Fruit fly (Drosophila melanogaster): ENCODE data around the gene CG43783.

CG43783 gene

DNA sequence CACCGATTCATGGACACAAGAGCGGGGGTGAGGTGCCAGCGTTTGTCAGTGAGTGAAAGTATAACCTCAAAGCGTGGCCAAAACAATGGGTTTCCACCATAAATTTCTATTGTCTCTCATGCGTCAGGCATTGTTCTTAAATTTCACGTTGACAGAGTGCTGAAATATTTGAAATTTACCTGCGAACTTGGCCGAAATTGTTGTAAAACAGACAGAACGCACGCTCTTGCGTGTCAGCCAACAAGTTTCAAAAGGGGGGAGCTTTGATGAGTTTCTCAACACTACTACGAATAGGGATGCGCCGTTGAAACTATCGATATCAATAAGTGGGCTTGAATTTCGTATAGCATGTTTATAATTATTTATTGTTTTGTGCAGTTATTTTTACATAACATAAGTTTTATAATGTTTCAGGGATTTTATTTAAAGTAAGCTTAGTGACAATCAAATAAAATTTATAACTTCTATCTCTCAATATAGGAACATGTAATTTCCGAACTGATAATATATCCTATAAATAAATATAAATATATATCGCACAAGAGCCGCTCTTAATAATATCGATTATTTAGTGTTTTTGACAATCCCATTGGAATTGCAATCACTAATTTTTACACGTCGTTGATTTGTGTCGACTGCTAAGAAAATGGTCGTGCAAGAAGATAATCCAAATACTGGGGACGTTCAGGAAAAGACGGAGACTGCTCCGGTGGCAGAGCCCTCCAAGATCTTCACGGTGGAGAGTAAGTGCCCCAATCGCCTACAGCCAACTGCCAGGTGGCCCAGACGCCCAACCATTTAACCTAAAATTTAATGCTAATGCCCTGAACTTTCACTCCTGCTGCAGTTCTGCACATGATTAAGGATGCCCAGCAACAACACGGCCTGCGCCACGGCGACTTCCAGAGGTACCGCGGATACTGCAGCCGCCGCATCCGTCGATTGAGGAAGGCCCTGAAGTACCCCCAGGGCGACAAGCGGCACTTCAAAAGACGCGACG is 20.7 kb upstream of the CG43783 start, which contains the start of the genes pix and Srp68 (continued):
- TF ChIP-seq Pdp1 (GFP tag; optimal IDR thresholded peaks at IDR 0.05): peak; percentile 46 to 68
- TF ChIP-seq CG17829 (tag; optimal IDR thresholded peaks at IDR 0.05): peak; percentile 76
- TF ChIP-seq CG17359 (tag; optimal IDR thresholded peaks at IDR 0.05): peak; percentile 27
- TF ChIP-seq CG2199 (GFP tag; IDR thresholded peaks at IDR 0.05): no peak
- TF ChIP-seq prd (optimal IDR thresholded peaks at IDR 0.05): no peak
- TF ChIP-seq prd (GFP tag; IDR thresholded peaks at IDR 0.05): peak; percentile 49
- peak; percentile 15 for TF ChIP-seq Six4 (GFP tag; optimal IDR thresholded peaks at IDR 0.05)
- no peak for TF ChIP-seq CG10959 (GFP tag; IDR thresholded peaks at IDR 0.05)
- TF ChIP-seq CG10462 (GFP tag; optimal IDR thresholded peaks at IDR 0.05): peak; percentile 17
- no peak for TF ChIP-seq cg (GFP tag; optimal IDR thresholded peaks at IDR 0.05)
- TF ChIP-seq Doc2 (GFP tag; IDR thresholded peaks at IDR 0.05): no peak
- TF ChIP-seq hbn (GFP tag; IDR thresholded peaks at IDR 0.05; ENCODE audit: partially characterized antibody): peak; percentile 78; the same call in 1 of the 2 replicates
- TF ChIP-seq CG34224 (GFP tag; IDR thresholded peaks at IDR 0.05; ENCODE audit: partially characterized antibody): peak; percentile 80
- peak; percentile 41 for TF ChIP-seq CG7839 (tag; optimal IDR thresholded peaks at IDR 0.05)
- no peak for TF ChIP-seq Oli (tag; optimal IDR thresholded peaks at IDR 0.05)
- peak; percentile 30 for TF ChIP-seq CG9797 (GFP tag; optimal IDR thresholded peaks at IDR 0.05)
- peak; percentile 70 for TF ChIP-seq Max (GFP tag; optimal IDR thresholded peaks at IDR 0.05)
- 0 out of 2 replicates have a peak, but pooled peaks have one; percentile 17 for TF ChIP-seq onecut (GFP tag; IDR thresholded peaks at IDR 0.05)
- peak; percentile 74 for TF ChIP-seq CG4424 (GFP tag; optimal IDR thresholded peaks at IDR 0.05)
- peak; percentile 66 for TF ChIP-seq CG9817 (tag; optimal IDR thresholded peaks at IDR 0.05)
- TF ChIP-seq dpn (GFP tag; optimal IDR thresholded peaks at IDR 0.05): peak; percentile 44 to 63
- peak; percentile 34 for TF ChIP-seq Dad (GFP tag; optimal IDR thresholded peaks at IDR 0.05)
- TF ChIP-seq Dref (GFP tag; IDR thresholded peaks at IDR 0.05): peak; percentile 61
- no peak for TF ChIP-seq CG2889 (GFP tag; IDR thresholded peaks at IDR 0.05)
- peak; percentile 92 for TF ChIP-seq CG2116 (GFP tag; optimal IDR thresholded peaks at IDR 0.05)
- peak; percentile 34 for TF ChIP-seq Ssrp (tag; optimal IDR thresholded peaks at IDR 0.05)
- peak; percentile 77 for TF ChIP-seq CG9932 (GFP tag; IDR thresholded peaks at IDR 0.05)
- no peak for TF ChIP-seq CG8359 (GFP tag; optimal IDR thresholded peaks at IDR 0.05; ENCODE audit: borderline replicate concordance)
- no peak for TF ChIP-seq H15 (GFP tag; IDR thresholded peaks at IDR 0.05)
- TF ChIP-seq CG10209 (GFP tag; optimal IDR thresholded peaks at IDR 0.05): peak; percentile 61
- no peak for TF ChIP-seq Eip74EF (GFP tag; optimal IDR thresholded peaks at IDR 0.05)
- TF ChIP-seq bcd (GFP tag; optimal IDR thresholded peaks at IDR 0.05): peak; percentile 51
- TF ChIP-seq exex (tag; optimal IDR thresholded peaks at IDR 0.05): peak; percentile 44
- TF ChIP-seq crc (GFP tag; optimal IDR thresholded peaks at IDR 0.05): peak; percentile 20
- TF ChIP-seq CG32772 (GFP tag; IDR thresholded peaks at IDR 0.05): 0 out of 2 replicates have a peak, but pooled peaks have one; percentile 14
- peak; percentile 13 for TF ChIP-seq Spps (tag; optimal IDR thresholded peaks at IDR 0.05)
- TF ChIP-seq CG11696 (GFP tag; IDR thresholded peaks at IDR 0.05): no peak
- TF ChIP-seq CG18262 (tag; optimal IDR thresholded peaks at IDR 0.05): peak; percentile 79
- TF ChIP-seq ken (GFP tag; IDR thresholded peaks at IDR 0.05): 0 out of 3 replicates have a peak, but pooled peaks have one; percentile 48
- peak; percentile 43 for TF ChIP-seq al (GFP tag; IDR thresholded peaks at IDR 0.05)
- peak; percentile 60 for TF ChIP-seq Dek (tag; optimal IDR thresholded peaks at IDR 0.05)
- TF ChIP-seq bbx (GFP tag; IDR thresholded peaks at IDR 0.05; ENCODE audit: partially characterized antibody): no peak
- no peak for TF ChIP-seq jing (GFP tag; optimal IDR thresholded peaks at IDR 0.05)
- peak; percentile 28 for TF ChIP-seq slp2 (GFP tag; optimal IDR thresholded peaks at IDR 0.05)
- TF ChIP-seq CG9727 (GFP tag; optimal IDR thresholded peaks at IDR 0.05): peak; percentile 79
- peak; percentile 34 for TF ChIP-seq bab2 (GFP tag; optimal IDR thresholded peaks at IDR 0.05)
- peak; percentile 65 for TF ChIP-seq Ptx1 (GFP tag; IDR thresholded peaks at IDR 0.05)
- TF ChIP-seq CG12219 (GFP tag; optimal IDR thresholded peaks at IDR 0.05): no peak

All from whole organism, embryonic.